Worm (Caenorhabditis elegans) whole organism, L1 larva: ENCODE data around the gene T26H5.9.

Experiments
- C04F5.9 ChIP-seq: sonication (generic microtip); optimal IDR thresholded peaks from 2 replicates; lab custom pipeline; 2016; ENCODE audit warnings: missing genetic modification characterization, missing compliant biosample characterization
- C16A3.4 ChIP-seq: fragments of 150-350 bp; optimal IDR thresholded peaks from 2 replicates; lab custom pipeline; 2014; ENCODE audit warnings: missing biosample characterization, missing genetic modification characterization
- C34B4.2 ChIP-seq: sonication (generic microtip); optimal IDR thresholded peaks from 2 replicates; lab custom pipeline; 2017; ENCODE audit warnings: mild to moderate bottlenecking, missing genetic modification characterization, missing compliant biosample characterization
- aly-2 ChIP-seq: fragments of 150-350 bp; optimal IDR thresholded peaks from 2 replicates; lab custom pipeline; 2014; ENCODE audit warnings: missing biosample characterization, missing genetic modification characterization
- ama-1 ChIP-seq: fragments of 150-350 bp; optimal IDR thresholded peaks from 2 replicates; lab custom pipeline; 2014
- blmp-1 ChIP-seq: fragments of 150-350 bp; optimal IDR thresholded peaks from 2 replicates; lab custom pipeline; 2014; ENCODE audit warnings: missing biosample characterization, missing genetic modification characterization
- ceh-63 ChIP-seq: fragments of 200-800 bp; sonication (Bioruptor generic); optimal IDR thresholded peaks from 2 replicates; lab custom pipeline; 2018; ENCODE audit warnings: mild to moderate bottlenecking, missing genetic modification characterization, missing compliant biosample characterization
- ceh-8 ChIP-seq: fragments of 200-800 bp; sonication (Bioruptor generic); optimal IDR thresholded peaks from 2 replicates; lab custom pipeline; 2018; ENCODE audit warnings: mild to moderate bottlenecking, missing genetic modification characterization, moderate library complexity, missing compliant biosample characterization
- ceh-82 ChIP-seq, 3 experiments: fragments of 150-350 bp in 1 of 3; sonication (generic microtip) in 2 of 3; optimal IDR thresholded peaks; 2 replicates each; lab custom pipeline; 2014 to 2017; ENCODE audit warnings: missing biosample characterization in 3 of 3, missing genetic modification characterization in 3 of 3
- ceh-88 ChIP-seq: fragments of 200-800 bp; sonication (Bioruptor generic); IDR thresholded peaks from 2 replicates; pipeline ENCODE4 v1.3.6; 2022; ENCODE audit warnings: missing genetic modification characterization, missing compliant biosample characterization
- ceh-90 ChIP-seq: sonication (generic microtip); optimal IDR thresholded peaks from 2 replicates; lab custom pipeline; 2016; ENCODE audit warnings: missing genetic modification characterization, missing compliant biosample characterization
- ces-1 ChIP-seq: fragments of 150-350 bp; optimal IDR thresholded peaks from 2 replicates; lab custom pipeline; 2014; ENCODE audit warnings: missing biosample characterization, missing genetic modification reagents, missing genetic modification characterization
- dpl-1 ChIP-seq, 3 experiments: fragments of 150-350 bp in 2 of 3; sonication (generic microtip) in 1 of 3; optimal IDR thresholded peaks; 2 replicates each; lab custom pipeline; 2014 to 2017; ENCODE audit warnings: missing biosample characterization in 3 of 3, missing genetic modification characterization in 3 of 3, missing genetic modification reagents in 3 of 3
- efl-1 ChIP-seq, 4 experiments: fragments of 150-350 bp; optimal IDR thresholded peaks in 3 of 4; peaks in 1 of 4; 1 replicate in 1 of 4; 2 replicates in 3 of 4; lab custom pipeline; 2014; ENCODE audit warnings: missing biosample characterization in 2 of 4, missing genetic modification characterization in 2 of 4, missing genetic modification reagents in 2 of 4
- egl-13 ChIP-seq: sonication (generic microtip); optimal IDR thresholded peaks from 2 replicates; lab custom pipeline; 2016; ENCODE audit warnings: missing genotype, missing genetic modification reagents, missing genetic modification characterization, missing compliant biosample characterization
- egl-27 ChIP-seq, 2 experiments: fragments of 150-350 bp in 1 of 2; sonication (generic microtip); optimal IDR thresholded peaks; 3 replicates each; lab custom pipeline; 2017 to 2018; ENCODE audit warnings: missing biosample characterization in 2 of 2, missing genetic modification characterization in 2 of 2, missing genetic modification reagents in 2 of 2
- elt-2 ChIP-seq: sonication (generic microtip); optimal IDR thresholded peaks from 2 replicates; lab custom pipeline; 2016; ENCODE audit warnings: missing genetic modification characterization, mild to moderate bottlenecking, inconsistent platforms, missing compliant biosample characterization, missing genetic modification reagents
- ets-5 ChIP-seq: fragments of 200-800 bp; sonication (Bioruptor generic); IDR thresholded peaks from 2 replicates; pipeline ENCODE4 v1.3.6; 2022; ENCODE audit warnings: missing genetic modification characterization, missing compliant biosample characterization
- fkh-8 ChIP-seq: sonication (generic microtip); optimal IDR thresholded peaks from 2 replicates; lab custom pipeline; 2016; ENCODE audit warnings: mild to moderate bottlenecking, missing genetic modification characterization, missing compliant biosample characterization
- fos-1 ChIP-seq: fragments of 150-350 bp; optimal IDR thresholded peaks from 2 replicates; lab custom pipeline; 2014; ENCODE audit warnings: missing biosample characterization, missing genetic modification characterization
- hlh-17 ChIP-seq: fragments of 200-800 bp; sonication (Bioruptor generic); optimal IDR thresholded peaks from 2 replicates; lab custom pipeline; 2018; ENCODE audit warnings: missing genetic modification characterization, mild to moderate bottlenecking, missing compliant biosample characterization, moderate library complexity, borderline replicate concordance
- irx-1 ChIP-seq: sonication (generic microtip); optimal IDR thresholded peaks from 2 replicates; lab custom pipeline; 2016; ENCODE audit warnings: missing genetic modification characterization, missing compliant biosample characterization
- isw-1 ChIP-seq: fragments of 200-800 bp; sonication (Bioruptor generic); IDR thresholded peaks from 2 replicates; pipeline ENCODE4 v1.3.6; 2022; ENCODE audit warnings: missing genetic modification characterization, missing compliant biosample characterization
- lin-13 ChIP-seq: fragments of 150-350 bp; optimal IDR thresholded peaks from 2 replicates; lab custom pipeline; 2014; ENCODE audit warnings: missing biosample characterization, missing genetic modification reagents, missing genetic modification characterization
- lin-14 ChIP-seq: fragments of 200-800 bp; sonication (Bioruptor generic); optimal IDR thresholded peaks from 2 replicates; lab custom pipeline; 2018; ENCODE audit warnings: mild to moderate bottlenecking, missing genetic modification characterization, moderate library complexity, missing compliant biosample characterization
- lin-15B ChIP-seq: fragments of 150-350 bp; sonication (generic microtip); optimal IDR thresholded peaks from 3 replicates; lab custom pipeline; 2014; ENCODE audit warnings: missing biosample characterization, missing genetic modification characterization
- lin-39 ChIP-seq: fragments of 150-350 bp; optimal IDR thresholded peaks from 2 replicates; lab custom pipeline; 2014; ENCODE audit warnings: missing biosample characterization, missing genetic modification reagents, missing genetic modification characterization
- mdl-1 ChIP-seq, 2 experiments: fragments of 150-350 bp; optimal IDR thresholded peaks; 2 replicates each; lab custom pipeline; 2014 to 2017; ENCODE audit warnings: missing biosample characterization in 2 of 2, missing genetic modification characterization in 2 of 2, inconsistent platforms in 1 of 2
- nhr-237 ChIP-seq: fragments of 150-350 bp; optimal IDR thresholded peaks from 2 replicates; lab custom pipeline; 2014; ENCODE audit warnings: missing biosample characterization, missing genetic modification characterization
- nhr-71 ChIP-seq: sonication (generic microtip); optimal IDR thresholded peaks from 2 replicates; lab custom pipeline; 2016; ENCODE audit warnings: mild to moderate bottlenecking, missing genetic modification characterization, moderate library complexity, missing compliant biosample characterization
- nhr-84 ChIP-seq: sonication (generic microtip); optimal IDR thresholded peaks from 2 replicates; lab custom pipeline; 2017; ENCODE audit warnings: missing biosample characterization, missing genetic modification characterization
- nhr-85 ChIP-seq: sonication (generic microtip); peaks from one replicate; lab custom pipeline; 2016; ENCODE audit warnings: missing genetic modification characterization, inconsistent platforms, missing compliant biosample characterization
- pax-3 ChIP-seq: fragments of 200-800 bp; sonication (Bioruptor generic); optimal IDR thresholded peaks from 2 replicates; lab custom pipeline; 2018; ENCODE audit warnings: mild to moderate bottlenecking, missing genetic modification characterization, moderate library complexity, missing compliant biosample characterization
- skn-1 ChIP-seq: fragments of 150-350 bp; optimal IDR thresholded peaks from 2 replicates; lab custom pipeline; 2014; ENCODE audit warnings: missing biosample characterization, missing genetic modification characterization
- sptf-1 ChIP-seq: fragments of 150-350 bp; optimal IDR thresholded peaks from 2 replicates; lab custom pipeline; 2014; ENCODE audit warnings: missing biosample characterization, missing genetic modification characterization
- sup-37 ChIP-seq: fragments of 200-800 bp; sonication (Bioruptor generic); optimal IDR thresholded peaks from 2 replicates; lab custom pipeline; 2018; ENCODE audit warnings: mild to moderate bottlenecking, missing genetic modification characterization, missing compliant biosample characterization
- swsn-7 ChIP-seq: sonication (generic microtip); optimal IDR thresholded peaks from 2 replicates; lab custom pipeline; 2016; ENCODE audit warnings: missing genetic modification characterization, missing compliant biosample characterization
- tbx-2 ChIP-seq: sonication (generic microtip); optimal IDR thresholded peaks from 2 replicates; lab custom pipeline; 2016; ENCODE audit warnings: missing genetic modification characterization, missing compliant biosample characterization
- unc-130 ChIP-seq: fragments of 150-350 bp; optimal IDR thresholded peaks from 2 replicates; lab custom pipeline; 2017; ENCODE audit warnings: missing biosample characterization, missing genetic modification characterization, inconsistent platforms
- unc-86 ChIP-seq: sonication (generic microtip); optimal IDR thresholded peaks from 2 replicates; lab custom pipeline; 2016; ENCODE audit warnings: missing genetic modification characterization, missing compliant biosample characterization
- unc-98 ChIP-seq: fragments of 200-800 bp; sonication (Bioruptor generic); IDR thresholded peaks from 2 replicates; pipeline ENCODE4 v1.3.6; 2022; ENCODE audit warnings: missing genetic modification characterization, missing compliant biosample characterization
- vab-15 ChIP-seq: sonication (generic microtip); optimal IDR thresholded peaks from 2 replicates; lab custom pipeline; 2017; ENCODE audit warnings: missing genotype, mild to moderate bottlenecking, missing genetic modification characterization, missing compliant biosample characterization
- zip-4 ChIP-seq: fragments of 200-800 bp; sonication (Bioruptor generic); optimal IDR thresholded peaks from 2 replicates; lab custom pipeline; 2018; ENCODE audit warnings: mild to moderate bottlenecking, missing genetic modification characterization, moderate library complexity, missing compliant biosample characterization
- ztf-11 ChIP-seq, 2 experiments: sonication (generic microtip); optimal IDR thresholded peaks; 2 replicates each; lab custom pipeline; 2016 to 2017; ENCODE audit warnings: missing genetic modification characterization in 2 of 2, missing biosample characterization in 1 of 2, missing compliant biosample characterization in 1 of 2

The T26H5.9 gene

ce11 chrV:15454322-15454721, 9.6 kb downstream of the T26H5.9 start:
- TF ChIP-seq unc-86 (tag; lab: Kevin White, UChicago) (no peak), ceh-90 (tag; lab: Kevin White, UChicago) (no peak), nhr-85 (tag; lab: Kevin White, UChicago) (peak; percentile 22)

ce11 chrV:15459088-15459487, 14.4 kb downstream of the T26H5.9 start, which contains the start of gene str-71:
Gene str-71 (minus strand): TSS chrV:15459188.
- TF ChIP-seq nhr-237 (tag; lab: Kevin White, UChicago), result no peak
- TF ChIP-seq ceh-63 (GFP tag; lab: Kevin White, UChicago), result no peak
- no peak for TF ChIP-seq mdl-1 (tag; optimal IDR thresholded peaks at IDR 0.05; lab: Kevin White, UChicago)
- no peak for TF ChIP-seq nhr-85 (tag; lab: Kevin White, UChicago)
- no peak for TF ChIP-seq isw-1
- TF ChIP-seq ets-5 (GFP tag; lab: Robert Waterston, UW), result no peak
- no peak for TF ChIP-seq irx-1 (tag; lab: Kevin White, UChicago)
- no peak for TF ChIP-seq tbx-2 (tag; lab: Kevin White, UChicago)
- no peak for TF ChIP-seq fkh-8 (tag; lab: Kevin White, UChicago)
- no peak for TF ChIP-seq skn-1 (tag; lab: Kevin White, UChicago)
- no peak for TF ChIP-seq ztf-11 (tag; optimal IDR thresholded peaks at IDR 0.05; lab: Kevin White, UChicago)
- no peak for TF ChIP-seq swsn-7

ce11 chrV:15464402-15464801, 19.7 kb downstream of the T26H5.9 start, which contains the start of gene rocf-1:
Gene rocf-1 (minus strand): TSS chrV:15464502.
- TF ChIP-seq ceh-8 (GFP tag; lab: Kevin White, UChicago), result no peak
- no peak for TF ChIP-seq lin-14 (GFP tag; lab: Kevin White, UChicago)
- TF ChIP-seq pax-3 (tag; lab: Kevin White, UChicago), result no peak
- TF ChIP-seq egl-13 (tag; lab: Kevin White, UChicago), result no peak
- no peak for TF ChIP-seq ama-1 (lab: Kevin White, UChicago)
- no peak for TF ChIP-seq elt-2 (tag; lab: Kevin White, UChicago)
- TF ChIP-seq lin-39, result no peak
- TF ChIP-seq swsn-7, result no peak
- no peak for TF ChIP-seq C16A3.4 (tag; lab: Kevin White, UChicago)
- no peak for TF ChIP-seq blmp-1 (tag; lab: Kevin White, UChicago)
- TF ChIP-seq ztf-11 (tag; optimal IDR thresholded peaks at IDR 0.05; lab: Kevin White, UChicago), result no peak
- no peak for TF ChIP-seq ces-1 (GFP tag; lab: Kevin White, UChicago)
- no peak for TF ChIP-seq vab-15 (tag; lab: Kevin White, UChicago)
- TF ChIP-seq tbx-2 (tag; lab: Kevin White, UChicago), result no peak
- TF ChIP-seq irx-1 (tag; lab: Kevin White, UChicago), result no peak
- no peak for TF ChIP-seq aly-2 (tag; lab: Kevin White, UChicago)
- no peak for TF ChIP-seq nhr-84 (tag; lab: Kevin White, UChicago)
- no peak for TF ChIP-seq sup-37

ce11 chrV:15465032-15465727, 20.5 kb downstream of the T26H5.9 start, which contains the start of gene pqn-71:
Gene pqn-71 (plus strand): TSS chrV:15465677.
- peak; percentile 54 for TF ChIP-seq lin-13 (GFP tag; lab: Kevin White, UChicago)
- TF ChIP-seq ceh-82 (tag; optimal IDR thresholded peaks at IDR 0.05; lab: Kevin White, UChicago), result peak; percentile 41 to 65 (median 50)
- no peak for TF ChIP-seq hlh-17
- TF ChIP-seq unc-130 (tag; lab: Kevin White, UChicago), result no peak
- TF ChIP-seq ceh-88 (GFP tag; lab: Robert Waterston, UW), result 0 out of 2 replicates have a peak, but pooled peaks have one; percentile 43
- peak; percentile 77 for TF ChIP-seq lin-14 (GFP tag; lab: Kevin White, UChicago)
- TF ChIP-seq C34B4.2, result no peak
- 0 out of 2 replicates have a peak, but pooled peaks have one; percentile 25 for TF ChIP-seq unc-98 (GFP tag; lab: Robert Waterston, UW)
- TF ChIP-seq elt-2 (tag; lab: Kevin White, UChicago), result peak; percentile 83
- TF ChIP-seq dpl-1 (GFP tag; optimal IDR thresholded peaks at IDR 0.05; lab: Kevin White, UChicago), result peak; percentile 39 to 58 (median 48)
- peak; percentile 47 for TF ChIP-seq fos-1
- peak; percentile 39 for TF ChIP-seq aly-2 (tag; lab: Kevin White, UChicago)
- no peak for TF ChIP-seq egl-27 (tag; optimal IDR thresholded peaks at IDR 0.05; lab: Kevin White, UChicago)
- TF ChIP-seq C04F5.9 (tag; lab: Kevin White, UChicago), result peak; percentile 37
- TF ChIP-seq efl-1 (optimal IDR thresholded peaks at IDR 0.05; lab: Kevin White, UChicago), result peak; percentile 42 to 68
- TF ChIP-seq efl-1 (GFP tag; optimal IDR thresholded peaks at IDR 0.05 in 1 of 2; lab: Kevin White, UChicago), result peak; percentile 42 to 96
- peak; percentile 2 for TF ChIP-seq vab-15 (tag; lab: Kevin White, UChicago)
- TF ChIP-seq sptf-1 (tag; lab: Kevin White, UChicago), result no peak
- no peak for TF ChIP-seq lin-15B (tag; lab: Kevin White, UChicago)
- peak; percentile 64 for TF ChIP-seq pax-3 (tag; lab: Kevin White, UChicago)
- TF ChIP-seq zip-4 (GFP tag; lab: Kevin White, UChicago), result peak; percentile 33
- TF ChIP-seq nhr-71 (tag; lab: Kevin White, UChicago), result peak; percentile 89
- TF ChIP-seq lin-39, result no peak
